Fruit fly (Drosophila melanogaster): ENCODE data around the gene CG42467.
A peak's percentile ranks its signal among the peaks of the same experiment; 100 is the strongest.

Gene CG42467

DNA sequence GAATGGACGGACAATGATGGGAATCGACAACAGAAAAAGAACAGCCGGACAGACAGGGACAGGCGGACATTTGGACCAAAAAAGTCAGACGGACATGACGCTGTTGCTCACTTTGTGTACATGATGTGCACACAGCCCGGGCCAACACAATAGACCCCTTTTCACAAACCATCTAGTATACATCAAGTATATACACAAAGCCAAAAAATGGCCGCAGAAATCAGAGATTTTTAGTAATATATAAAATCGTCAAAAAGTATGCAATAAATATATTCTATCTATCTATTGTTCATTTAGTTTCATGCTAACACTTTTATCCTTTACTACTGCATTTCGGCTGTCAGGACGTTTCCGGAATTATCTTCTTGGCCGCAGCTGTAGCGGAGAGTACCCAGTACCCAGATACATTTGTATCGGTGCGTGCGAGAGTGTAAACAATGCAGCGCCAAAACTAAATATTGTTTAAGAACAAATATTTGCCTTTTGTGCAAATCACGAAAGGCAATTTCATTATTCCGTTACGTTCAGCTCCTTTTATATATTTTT is 18.4 kb downstream of the CG42467 start (continued):
- no peak for TF ChIP-seq Atf3 (GFP tag; optimal IDR thresholded peaks at IDR 0.05)
- TF ChIP-seq ara (GFP tag; IDR thresholded peaks at IDR 0.05) = no peak; the same call in 1 of the 2 replicates
- peak; percentile 17 for TF ChIP-seq cwo (GFP tag; optimal IDR thresholded peaks at IDR 0.05)
- TF ChIP-seq CG9797 (GFP tag; optimal IDR thresholded peaks at IDR 0.05) = no peak
- no peak for TF ChIP-seq z (GFP tag; IDR thresholded peaks at IDR 0.05)
- TF ChIP-seq sima (GFP tag; optimal IDR thresholded peaks at IDR 0.05) = no peak
- TF ChIP-seq CG17328 (GFP tag; IDR thresholded peaks at IDR 0.05) = no peak
- TF ChIP-seq CG2202 (tag; optimal IDR thresholded peaks at IDR 0.05) = no peak
- TF ChIP-seq Camta (GFP tag; optimal IDR thresholded peaks at IDR 0.05) = no peak
- no peak for TF ChIP-seq CG15696 (tag; optimal IDR thresholded peaks at IDR 0.05)
- TF ChIP-seq sd (tag; optimal IDR thresholded peaks at IDR 0.05) = no peak
- no peak for TF ChIP-seq Hr3 (GFP tag; optimal IDR thresholded peaks at IDR 0.05)
- 0 out of 2 replicates have a peak, but pooled peaks have one; percentile 16 for TF ChIP-seq H2.0 (GFP tag; IDR thresholded peaks at IDR 0.05)
- TF ChIP-seq CG8359 (GFP tag; optimal IDR thresholded peaks at IDR 0.05; ENCODE audit: borderline replicate concordance) = no peak
- no peak for TF ChIP-seq zen (tag; optimal IDR thresholded peaks at IDR 0.05)
- TF ChIP-seq grau (tag; optimal IDR thresholded peaks at IDR 0.05) = no peak
- no peak for TF ChIP-seq CG8281 (tag; optimal IDR thresholded peaks at IDR 0.05)
- TF ChIP-seq gcm (GFP tag; optimal IDR thresholded peaks at IDR 0.05) = no peak
- TF ChIP-seq tll (GFP tag; optimal IDR thresholded peaks at IDR 0.05) = no peak
- TF ChIP-seq CG17612 (GFP tag; IDR thresholded peaks at IDR 0.05) = no peak
- peak; percentile 18 for TF ChIP-seq CG13296 (GFP tag; optimal IDR thresholded peaks at IDR 0.05)
- no peak for TF ChIP-seq esg (GFP tag; conservative IDR thresholded peaks at IDR 0.05)
- TF ChIP-seq chinmo (GFP tag; IDR thresholded peaks at IDR 0.05; ENCODE audit: partially characterized antibody) = no peak
- no peak for TF ChIP-seq CG18011 (GFP tag; optimal IDR thresholded peaks at IDR 0.05)
- no peak for TF ChIP-seq CG31224 (GFP tag; IDR thresholded peaks at IDR 0.05)
- TF ChIP-seq bowl (GFP tag; IDR thresholded peaks at IDR 0.05) = no peak
- no peak for TF ChIP-seq Nf-YB (GFP tag; optimal IDR thresholded peaks at IDR 0.05)
- TF ChIP-seq Adf1 (GFP tag; IDR thresholded peaks at IDR 0.05) = no peak
- TF ChIP-seq Nf-YC (tag; optimal IDR thresholded peaks at IDR 0.05) = no peak
- no peak for TF ChIP-seq zen2 (GFP tag; IDR thresholded peaks at IDR 0.05; ENCODE audit: partially characterized antibody)
- peak; percentile 31 for TF ChIP-seq CG13424 (tag; optimal IDR thresholded peaks at IDR 0.05)
- TF ChIP-seq Dbx (GFP tag; IDR thresholded peaks at IDR 0.05) = no peak
- TF ChIP-seq schlank (tag; optimal IDR thresholded peaks at IDR 0.05) = no peak
- TF ChIP-seq Myb (GFP tag; optimal IDR thresholded peaks at IDR 0.05) = no peak
- TF ChIP-seq gsb (GFP tag; IDR thresholded peaks at IDR 0.05) = 0 out of 2 replicates have a peak, but pooled peaks have one; percentile 5
- TF ChIP-seq fd102C (GFP tag; optimal IDR thresholded peaks at IDR 0.05) = no peak
- no peak for TF ChIP-seq CG11723 (GFP tag; optimal IDR thresholded peaks at IDR 0.05)
- no peak for TF ChIP-seq fru (optimal IDR thresholded peaks at IDR 0.05)
- TF ChIP-seq CG3995 (GFP tag; optimal IDR thresholded peaks at IDR 0.05) = no peak
- 0 out of 3 replicates have a peak, but pooled peaks have one; percentile 20 for TF ChIP-seq CG11695 (GFP tag; IDR thresholded peaks at IDR 0.05)
- no peak for TF ChIP-seq Jarid2 (GFP tag; optimal IDR thresholded peaks at IDR 0.05)
- no peak for TF ChIP-seq seq (GFP tag; IDR thresholded peaks at IDR 0.05)
- no peak for TF ChIP-seq CG12155 (GFP tag; optimal IDR thresholded peaks at IDR 0.05)
- no peak for TF ChIP-seq CG14710 (tag; optimal IDR thresholded peaks at IDR 0.05)
- peak; percentile 3 for TF ChIP-seq Hsf (GFP tag; optimal IDR thresholded peaks at IDR 0.05)
- TF ChIP-seq Dek (tag; optimal IDR thresholded peaks at IDR 0.05) = no peak
- no peak for TF ChIP-seq Atf-2 (GFP tag; optimal IDR thresholded peaks at IDR 0.05)
- TF ChIP-seq CG6765 (GFP tag; optimal IDR thresholded peaks at IDR 0.05) = no peak
- TF ChIP-seq disco-r (GFP tag; optimal IDR thresholded peaks at IDR 0.05) = no peak
- no peak for TF ChIP-seq CG11085 (GFP tag; IDR thresholded peaks at IDR 0.05)
- TF ChIP-seq Spps (tag; optimal IDR thresholded peaks at IDR 0.05) = no peak

Measured in whole organism, embryonic.